Worm (Caenorhabditis elegans) whole organism, L1 larva: ENCODE measurements around the gene vamp-7.

Experiments
- C04F5.9 ChIP-seq: sonication (generic microtip); optimal IDR thresholded peaks from 2 replicates; lab custom pipeline; 2016; ENCODE audit warnings: missing genetic modification characterization, missing compliant biosample characterization
- C16A3.4 ChIP-seq: fragments of 150-350 bp; optimal IDR thresholded peaks from 2 replicates; lab custom pipeline; 2014; ENCODE audit warnings: missing biosample characterization, missing genetic modification characterization
- C34B4.2 ChIP-seq: sonication (generic microtip); optimal IDR thresholded peaks from 2 replicates; lab custom pipeline; 2017; ENCODE audit warnings: mild to moderate bottlenecking, missing genetic modification characterization, missing compliant biosample characterization
- F16B12.6 ChIP-seq: fragments of 150-350 bp; optimal IDR thresholded peaks from 2 replicates; lab custom pipeline; 2014; ENCODE audit warnings: missing biosample characterization, missing genetic modification characterization
- Y116A8C.19 ChIP-seq: sonication (generic microtip); optimal IDR thresholded peaks from 2 replicates; lab custom pipeline; 2016; ENCODE audit warnings: missing compliant biosample characterization, missing genetic modification characterization, borderline replicate concordance
- alr-1 ChIP-seq: fragments of 200-800 bp; sonication (Bioruptor generic); optimal IDR thresholded peaks from 2 replicates; lab custom pipeline; 2018; ENCODE audit warnings: borderline replicate concordance, mild to moderate bottlenecking, missing genetic modification characterization, missing compliant biosample characterization
- aly-2 ChIP-seq: fragments of 150-350 bp; optimal IDR thresholded peaks from 2 replicates; lab custom pipeline; 2014; ENCODE audit warnings: missing biosample characterization, missing genetic modification characterization
- ama-1 ChIP-seq: fragments of 150-350 bp; optimal IDR thresholded peaks from 2 replicates; lab custom pipeline; 2014
- ceh-82 ChIP-seq, 3 experiments: fragments of 150-350 bp in 1 of 3; sonication (generic microtip) in 2 of 3; optimal IDR thresholded peaks; 2 replicates each; lab custom pipeline; 2014 to 2017; ENCODE audit warnings: missing biosample characterization in 3 of 3, missing genetic modification characterization in 3 of 3
- ceh-88 ChIP-seq: fragments of 200-800 bp; sonication (Bioruptor generic); IDR thresholded peaks from 2 replicates; pipeline ENCODE4 v1.3.6; 2022; ENCODE audit warnings: missing genetic modification characterization, missing compliant biosample characterization
- dpl-1 ChIP-seq, 3 experiments: fragments of 150-350 bp in 2 of 3; sonication (generic microtip) in 1 of 3; optimal IDR thresholded peaks; 2 replicates each; lab custom pipeline; 2014 to 2017; ENCODE audit warnings: missing biosample characterization in 3 of 3, missing genetic modification characterization in 3 of 3, missing genetic modification reagents in 3 of 3
- dsc-1 ChIP-seq: sonication (generic microtip); optimal IDR thresholded peaks from 2 replicates; lab custom pipeline; 2016; ENCODE audit warnings: mild to moderate bottlenecking, missing genetic modification characterization, missing compliant biosample characterization
- efl-3 ChIP-seq: fragments of 200-800 bp; sonication (Bioruptor generic); optimal IDR thresholded peaks from 2 replicates; lab custom pipeline; 2018; ENCODE audit warnings: mild to moderate bottlenecking, missing genetic modification characterization, missing compliant biosample characterization
- elt-2 ChIP-seq: sonication (generic microtip); optimal IDR thresholded peaks from 2 replicates; lab custom pipeline; 2016; ENCODE audit warnings: missing genetic modification characterization, mild to moderate bottlenecking, inconsistent platforms, missing compliant biosample characterization, missing genetic modification reagents
- fkh-10 ChIP-seq: sonication (generic microtip); optimal IDR thresholded peaks from 2 replicates; lab custom pipeline; 2017; ENCODE audit warnings: missing biosample characterization, missing genetic modification reagents, missing genetic modification characterization
- fkh-4 ChIP-seq: sonication (generic microtip); optimal IDR thresholded peaks from 2 replicates; lab custom pipeline; 2016; ENCODE audit warnings: missing compliant biosample characterization, missing genetic modification characterization, borderline replicate concordance
- fkh-8 ChIP-seq: sonication (generic microtip); optimal IDR thresholded peaks from 2 replicates; lab custom pipeline; 2016; ENCODE audit warnings: mild to moderate bottlenecking, missing genetic modification characterization, missing compliant biosample characterization
- fos-1 ChIP-seq: fragments of 150-350 bp; optimal IDR thresholded peaks from 2 replicates; lab custom pipeline; 2014; ENCODE audit warnings: missing biosample characterization, missing genetic modification characterization
- hlh-17 ChIP-seq: fragments of 200-800 bp; sonication (Bioruptor generic); optimal IDR thresholded peaks from 2 replicates; lab custom pipeline; 2018; ENCODE audit warnings: missing genetic modification characterization, mild to moderate bottlenecking, missing compliant biosample characterization, moderate library complexity, borderline replicate concordance
- hlh-4 ChIP-seq: sonication (generic microtip); optimal IDR thresholded peaks from 2 replicates; lab custom pipeline; 2016; ENCODE audit warnings: mild to moderate bottlenecking, missing genetic modification characterization, missing compliant biosample characterization
- hpl-2 ChIP-seq: fragments of 150-350 bp; optimal IDR thresholded peaks from 2 replicates; lab custom pipeline; 2014; ENCODE audit warnings: missing biosample characterization, missing genetic modification reagents, missing genetic modification characterization
- lin-14 ChIP-seq: fragments of 200-800 bp; sonication (Bioruptor generic); optimal IDR thresholded peaks from 2 replicates; lab custom pipeline; 2018; ENCODE audit warnings: mild to moderate bottlenecking, missing genetic modification characterization, moderate library complexity, missing compliant biosample characterization
- lin-15B ChIP-seq: fragments of 150-350 bp; sonication (generic microtip); optimal IDR thresholded peaks from 3 replicates; lab custom pipeline; 2014; ENCODE audit warnings: missing biosample characterization, missing genetic modification characterization
- lin-39 ChIP-seq: fragments of 150-350 bp; optimal IDR thresholded peaks from 2 replicates; lab custom pipeline; 2014; ENCODE audit warnings: missing biosample characterization, missing genetic modification reagents, missing genetic modification characterization
- lir-3 ChIP-seq: sonication (generic microtip); optimal IDR thresholded peaks from 2 replicates; lab custom pipeline; 2016; ENCODE audit warnings: mild to moderate bottlenecking, missing genetic modification characterization, moderate library complexity, missing compliant biosample characterization; ENCODE audit not compliant: poor library complexity
- lsy-2 ChIP-seq, 2 experiments: fragments of 150-350 bp; optimal IDR thresholded peaks; 2 replicates each; lab custom pipeline; 2014; ENCODE audit warnings: missing biosample characterization in 2 of 2, missing genetic modification characterization in 2 of 2
- mab-9 ChIP-seq: fragments of 200-800 bp; sonication (Bioruptor generic); IDR thresholded peaks from 2 replicates; pipeline ENCODE4 v1.3.6; 2022; ENCODE audit warnings: missing genetic modification reagents, missing genetic modification characterization, missing compliant biosample characterization
- nhr-12 ChIP-seq: sonication (generic microtip); optimal IDR thresholded peaks from 2 replicates; lab custom pipeline; 2017; ENCODE audit warnings: missing biosample characterization, missing genetic modification characterization
- nhr-19 ChIP-seq: fragments of 200-800 bp; sonication (Bioruptor generic); conservative IDR thresholded peaks from 2 replicates; pipeline ENCODE4 v1.3.6; 2022; ENCODE audit warnings: missing genetic modification characterization, missing compliant biosample characterization
- nhr-237 ChIP-seq: fragments of 150-350 bp; optimal IDR thresholded peaks from 2 replicates; lab custom pipeline; 2014; ENCODE audit warnings: missing biosample characterization, missing genetic modification characterization
- nhr-47 ChIP-seq: sonication (generic microtip); optimal IDR thresholded peaks from 2 replicates; lab custom pipeline; 2016; ENCODE audit warnings: mild to moderate bottlenecking, missing genetic modification characterization, moderate library complexity, missing compliant biosample characterization
- nhr-71 ChIP-seq: sonication (generic microtip); optimal IDR thresholded peaks from 2 replicates; lab custom pipeline; 2016; ENCODE audit warnings: mild to moderate bottlenecking, missing genetic modification characterization, moderate library complexity, missing compliant biosample characterization
- nhr-76 ChIP-seq: sonication (generic microtip); optimal IDR thresholded peaks from 2 replicates; lab custom pipeline; 2017; ENCODE audit warnings: missing biosample characterization, missing genetic modification characterization
- nhr-84 ChIP-seq: sonication (generic microtip); optimal IDR thresholded peaks from 2 replicates; lab custom pipeline; 2017; ENCODE audit warnings: missing biosample characterization, missing genetic modification characterization
- nhr-90 ChIP-seq: sonication (generic microtip); optimal IDR thresholded peaks from 2 replicates; lab custom pipeline; 2016; ENCODE audit warnings: mild to moderate bottlenecking, missing genetic modification characterization, missing compliant biosample characterization; ENCODE audit not compliant: poor library complexity
- pax-3 ChIP-seq: fragments of 200-800 bp; sonication (Bioruptor generic); optimal IDR thresholded peaks from 2 replicates; lab custom pipeline; 2018; ENCODE audit warnings: mild to moderate bottlenecking, missing genetic modification characterization, moderate library complexity, missing compliant biosample characterization
- skn-1 ChIP-seq: fragments of 150-350 bp; optimal IDR thresholded peaks from 2 replicates; lab custom pipeline; 2014; ENCODE audit warnings: missing biosample characterization, missing genetic modification characterization
- snu-23 ChIP-seq: sonication (generic microtip); optimal IDR thresholded peaks from 2 replicates; lab custom pipeline; 2016; ENCODE audit warnings: missing genetic modification characterization, missing compliant biosample characterization
- sox-4 ChIP-seq: sonication (generic microtip); optimal IDR thresholded peaks from 2 replicates; lab custom pipeline; 2016; ENCODE audit warnings: missing genetic modification characterization, missing compliant biosample characterization
- sptf-1 ChIP-seq: fragments of 150-350 bp; optimal IDR thresholded peaks from 2 replicates; lab custom pipeline; 2014; ENCODE audit warnings: missing biosample characterization, missing genetic modification characterization
- sup-37 ChIP-seq: fragments of 200-800 bp; sonication (Bioruptor generic); optimal IDR thresholded peaks from 2 replicates; lab custom pipeline; 2018; ENCODE audit warnings: mild to moderate bottlenecking, missing genetic modification characterization, missing compliant biosample characterization
- swsn-7 ChIP-seq: sonication (generic microtip); optimal IDR thresholded peaks from 2 replicates; lab custom pipeline; 2016; ENCODE audit warnings: missing genetic modification characterization, missing compliant biosample characterization
- unc-62 ChIP-seq: fragments of 150-350 bp; optimal IDR thresholded peaks from 2 replicates; lab custom pipeline; 2014; ENCODE audit warnings: missing biosample characterization, missing genetic modification reagents, missing genetic modification characterization
- unc-86 ChIP-seq: sonication (generic microtip); optimal IDR thresholded peaks from 2 replicates; lab custom pipeline; 2016; ENCODE audit warnings: missing genetic modification characterization, missing compliant biosample characterization
- unc-98 ChIP-seq: fragments of 200-800 bp; sonication (Bioruptor generic); IDR thresholded peaks from 2 replicates; pipeline ENCODE4 v1.3.6; 2022; ENCODE audit warnings: missing genetic modification characterization, missing compliant biosample characterization
- vab-15 ChIP-seq: sonication (generic microtip); optimal IDR thresholded peaks from 2 replicates; lab custom pipeline; 2017; ENCODE audit warnings: missing genotype, mild to moderate bottlenecking, missing genetic modification characterization, missing compliant biosample characterization
- xbp-1 ChIP-seq: sonication (generic microtip); optimal IDR thresholded peaks from 2 replicates; lab custom pipeline; 2016; ENCODE audit warnings: missing genetic modification characterization, missing compliant biosample characterization
- zag-1 ChIP-seq: fragments of 150-350 bp; optimal IDR thresholded peaks from 2 replicates; lab custom pipeline; 2014; ENCODE audit warnings: missing biosample characterization, missing genetic modification characterization
- zip-4 ChIP-seq: fragments of 200-800 bp; sonication (Bioruptor generic); optimal IDR thresholded peaks from 2 replicates; lab custom pipeline; 2018; ENCODE audit warnings: mild to moderate bottlenecking, missing genetic modification characterization, moderate library complexity, missing compliant biosample characterization
- ztf-4 ChIP-seq: fragments of 150-350 bp; optimal IDR thresholded peaks from 2 replicates; lab custom pipeline; 2014; ENCODE audit warnings: missing biosample characterization, missing genetic modification characterization

The vamp-7 gene

ce11 chrIV:2597417-2597816 lies 10.4 kb upstream of the vamp-7 start, which contains the start of gene Y69A2AR.47:
Gene Y69A2AR.47 (plus strand): TSS chrIV:2597717.
- TF ChIP-seq ceh-88 (GFP tag; lab: Robert Waterston, UW) (no peak), swsn-7 (tag; lab: Kevin White, UChicago) (no peak), ceh-82 (tag; optimal IDR thresholded peaks at IDR 0.05; lab: Kevin White, UChicago) (no peak), hlh-17 (GFP tag; lab: Kevin White, UChicago) (no peak), lsy-2 (tag; optimal IDR thresholded peaks at IDR 0.05; lab: Kevin White, UChicago) (no peak), nhr-76 (tag; lab: Kevin White, UChicago) (no peak)

- TF ChIP-seq skn-1 (peak; percentile 81), vab-15 (tag; lab: Kevin White, UChicago) (no peak), mab-9 (no peak), nhr-237 (tag; lab: Kevin White, UChicago) (peak; percentile 4), unc-62 (GFP tag; lab: Kevin White, UChicago) (no peak), nhr-19 (GFP tag; lab: Robert Waterston, UW) (peak; percentile 90), unc-86 (tag; lab: Kevin White, UChicago) (peak; percentile 93), lin-39 (tag; lab: Kevin White, UChicago) (peak; percentile 38), C16A3.4 (tag; lab: Kevin White, UChicago) (peak; percentile 56), fkh-10 (peak; percentile 17), lin-15B (tag; lab: Kevin White, UChicago) (peak; percentile 10), hpl-2 (GFP tag; lab: Kevin White, UChicago) (peak; percentile 36), unc-98 (GFP tag; lab: Robert Waterston, UW) (no peak), ztf-4 (tag; lab: Kevin White, UChicago) (peak; percentile 75), ama-1 (lab: Kevin White, UChicago) (peak; percentile 83), sptf-1 (tag; lab: Kevin White, UChicago) (no peak), sox-4 (peak; percentile 10), lir-3 (tag; lab: Kevin White, UChicago) (peak; percentile 54), nhr-76 (tag; lab: Kevin White, UChicago) (no peak), sup-37 (GFP tag; lab: Kevin White, UChicago) (peak; percentile 31), dsc-1 (tag; lab: Kevin White, UChicago) (peak; percentile 62), nhr-12 (tag; lab: Kevin White, UChicago) (no peak), snu-23 (peak; percentile 95), swsn-7 (tag; lab: Kevin White, UChicago) (peak; percentile 87), Y116A8C.19 (tag; lab: Kevin White, UChicago) (no peak), nhr-47 (tag; lab: Kevin White, UChicago) (peak; percentile 88), fos-1 (tag; lab: Kevin White, UChicago) (peak; percentile 55), dpl-1 (GFP tag; optimal IDR thresholded peaks at IDR 0.05; lab: Kevin White, UChicago) (peak; percentile 74 to 78 (median 74)), alr-1 (no peak), pax-3 (peak; percentile 53), nhr-84 (tag; lab: Kevin White, UChicago) (no peak), C34B4.2 (no peak), zag-1 (tag; lab: Kevin White, UChicago) (peak; percentile 9), zip-4 (GFP tag; lab: Kevin White, UChicago) (no peak), fkh-4 (no peak), xbp-1 (peak; percentile 74), fkh-8 (tag; lab: Kevin White, UChicago) (peak; percentile 85), lin-14 (peak; percentile 95), hlh-17 (GFP tag; lab: Kevin White, UChicago) (no peak), nhr-71 (tag; lab: Kevin White, UChicago) (peak; percentile 96), C04F5.9 (tag; lab: Kevin White, UChicago) (peak; percentile 49), aly-2 (no peak), efl-3 (GFP tag; lab: Kevin White, UChicago) (no peak), nhr-90 (tag; lab: Kevin White, UChicago) (peak; percentile 76), elt-2 (tag; lab: Kevin White, UChicago) (peak; percentile 12), hlh-4 (tag; lab: Kevin White, UChicago) (no peak), F16B12.6 (tag; lab: Kevin White, UChicago) (peak; percentile 39)
Measured at ce11 chrIV:2599634-2600033, 8.2 kb upstream of the vamp-7 start.
